Worm (Caenorhabditis elegans) whole organism, midembryonic: ENCODE measurements around the gene Y17G9A.2.

Experiments
- cog-1 ChIP-seq: sonication (generic microtip); optimal IDR thresholded peaks from 2 replicates; lab custom pipeline; 2016; ENCODE audit warnings: missing genetic modification characterization, missing compliant biosample characterization
- flt-1 ChIP-seq: fragments of 200-800 bp; sonication (Bioruptor generic); IDR thresholded peaks from 2 replicates; pipeline ENCODE4 v1.3.6; 2022; ENCODE audit warnings: missing genetic modification characterization, missing compliant biosample characterization
- klf-2 ChIP-seq: fragments of 200-800 bp; sonication (Bioruptor generic); conservative IDR thresholded peaks from 2 replicates; pipeline ENCODE4 v1.3.6; 2022; ENCODE audit warnings: missing genetic modification reagents, missing genetic modification characterization, missing compliant biosample characterization
- med-1 ChIP-seq: sonication (generic microtip); optimal IDR thresholded peaks from 2 replicates; lab custom pipeline; 2017; ENCODE audit warnings: missing genetic modification characterization, mild to moderate bottlenecking, missing compliant biosample characterization, antibody characterized with exemption, missing genetic modification reagents; ENCODE audit not compliant: insufficient read depth
- ztf-29 ChIP-seq: fragments of 200-800 bp; sonication (Bioruptor generic); IDR thresholded peaks from 2 replicates; pipeline ENCODE4 v1.3.6; 2022; ENCODE audit warnings: missing genetic modification reagents, missing genetic modification characterization, missing compliant biosample characterization

ce11 chrIV:4811863-4812262 lies 44.2 kb downstream of the Y17G9A.2 start, which contains the start of gene srw-95:
- TF ChIP-seq cog-1 (no peak), flt-1 (no peak), klf-2 (no peak), med-1 (GFP tag; lab: Kevin White, UChicago) (no peak), ztf-29 (no peak)
